Fruit fly (Drosophila melanogaster) whole organism, wandering third instar larva: Measurements from ENCODE around the gene Smug.

Source experiments
- Abd-B ChIP-seq: fragments of >200 bp; optimal IDR thresholded peaks from 2 replicates; lab custom pipeline; 2017; ENCODE audit warnings: missing biosample characterization, missing genetic modification characterization
- CG32264 ChIP-seq: fragments of 200-800 bp; sonication (Bioruptor generic); optimal IDR thresholded peaks from 2 replicates; lab custom pipeline; 2016; ENCODE audit warnings: missing biosample characterization, missing genetic modification characterization
- CG9705 ChIP-seq: fragments of 200-800 bp; sonication (Bioruptor generic); optimal IDR thresholded peaks from 2 replicates; lab custom pipeline; 2018; ENCODE audit warnings: missing biosample characterization, mild to moderate bottlenecking, missing genetic modification characterization
- CrebA ChIP-seq: fragments of 200-800 bp; sonication (Bioruptor generic); optimal IDR thresholded peaks from 2 replicates; lab custom pipeline; 2016; ENCODE audit warnings: missing biosample characterization, mild to moderate bottlenecking, missing genetic modification characterization, borderline replicate concordance
- Dfd ChIP-seq: fragments of >200 bp; optimal IDR thresholded peaks from 2 replicates; lab custom pipeline; 2017; ENCODE audit warnings: missing biosample characterization, missing genetic modification characterization
- Dif ChIP-seq: fragments of 200-275, 200-300 bp; sonication (Bioruptor generic); optimal IDR thresholded peaks from 2 replicates; lab custom pipeline; 2018; ENCODE audit warnings: missing biosample characterization, missing genetic modification characterization; ENCODE audit not compliant: partially characterized antibody
- GATAd ChIP-seq: sonication (Bioruptor generic); optimal IDR thresholded peaks from 2 replicates; lab custom pipeline; 2016; ENCODE audit warnings: missing biosample characterization, missing genetic modification characterization
- HLH106 ChIP-seq: fragments of 200-800 bp; optimal IDR thresholded peaks from 3 replicates; lab custom pipeline; 2019; ENCODE audit warnings: missing biosample characterization, mild to moderate bottlenecking, missing genetic modification characterization, moderate library complexity
- Hnf4 ChIP-seq: fragments of 200-800 bp; sonication (Bioruptor generic); optimal IDR thresholded peaks from 2 replicates; lab custom pipeline; 2016; ENCODE audit warnings: missing biosample characterization, mild to moderate bottlenecking, missing genetic modification characterization
- Hr78 ChIP-seq: fragments of >200 bp; optimal IDR thresholded peaks from 2 replicates; lab custom pipeline; 2017; ENCODE audit warnings: missing biosample characterization, missing genetic modification characterization
- Hr83 ChIP-seq: fragments of 200-300 bp; sonication (Bioruptor generic); optimal IDR thresholded peaks from 2 replicates; lab custom pipeline; 2016; ENCODE audit warnings: missing biosample characterization, mild to moderate bottlenecking, missing genetic modification characterization, moderate library complexity; ENCODE audit not compliant: poor library complexity, severe bottlenecking
- Jra ChIP-seq: sonication (Bioruptor generic); optimal IDR thresholded peaks from 2 replicates; lab custom pipeline; 2016; ENCODE audit warnings: missing biosample characterization, missing genetic modification characterization
- Mio ChIP-seq: sonication (Bioruptor generic); optimal IDR thresholded peaks from 2 replicates; lab custom pipeline; 2016; ENCODE audit warnings: missing biosample characterization, missing genetic modification characterization
- Myc ChIP-seq: fragments of >200 bp; optimal IDR thresholded peaks from 2 replicates; lab custom pipeline; 2017
- N ChIP-seq: fragments of >200 bp; optimal IDR thresholded peaks from 2 replicates; lab custom pipeline; 2018; ENCODE audit warnings: missing biosample characterization, missing external identifiers, missing genetic modification characterization
- OdsH ChIP-seq: fragments of 200-800 bp; sonication (Bioruptor generic); optimal IDR thresholded peaks from 2 replicates; lab custom pipeline; 2016; ENCODE audit warnings: missing biosample characterization, mild to moderate bottlenecking, missing genetic modification characterization
- Rel ChIP-seq, 2 experiments: fragments of 200-800 bp; sonication (Bioruptor generic) in 1 of 2; optimal IDR thresholded peaks; 2 replicates in 1 of 2; 3 replicates in 1 of 2; lab custom pipeline; 2016 to 2019; ENCODE audit warnings: mild to moderate bottlenecking in 2 of 2, missing biosample characterization in 2 of 2, missing genetic modification characterization in 2 of 2, moderate library complexity in 1 of 2
- Sp1 ChIP-seq: fragments of 200-800 bp; sonication (Bioruptor generic); optimal IDR thresholded peaks from 3 replicates; lab custom pipeline; 2019; ENCODE audit warnings: missing biosample characterization, mild to moderate bottlenecking, missing genetic modification characterization, moderate library complexity
- Vsx2 ChIP-seq: fragments of 200-300, 225-300 bp; sonication (Bioruptor generic); optimal IDR thresholded peaks from 2 replicates; lab custom pipeline; 2018; ENCODE audit warnings: missing biosample characterization, missing genetic modification characterization; ENCODE audit not compliant: partially characterized antibody
- br ChIP-seq: fragments of 200-800 bp; sonication (Bioruptor generic); optimal IDR thresholded peaks from 2 replicates; lab custom pipeline; 2016; ENCODE audit warnings: missing biosample characterization, missing genetic modification characterization
- brk ChIP-seq: fragments of 200-800 bp; sonication (Bioruptor generic); optimal IDR thresholded peaks from 2 replicates; lab custom pipeline; 2016; ENCODE audit warnings: missing biosample characterization, mild to moderate bottlenecking, missing genetic modification characterization
- dl ChIP-seq, 2 experiments: fragments of 175-275, 200-275 bp in 1 of 2; fragments of 200-275 bp in 1 of 2; sonication (Bioruptor generic); optimal IDR thresholded peaks; lab custom pipeline; 2018; ENCODE audit warnings: mild to moderate bottlenecking in 2 of 2, missing biosample characterization in 2 of 2, missing genetic modification characterization in 2 of 2, moderate library complexity in 2 of 2; ENCODE audit not compliant: partially characterized antibody in 2 of 2, insufficient read depth in 1 of 2
- dmrt93B ChIP-seq: fragments of 200-800 bp; sonication (Bioruptor generic); optimal IDR thresholded peaks from 2 replicates; lab custom pipeline; 2018; ENCODE audit warnings: missing biosample characterization, mild to moderate bottlenecking, missing genetic modification characterization
- dsf ChIP-seq: sonication (Bioruptor generic); optimal IDR thresholded peaks from 2 replicates; lab custom pipeline; 2016; ENCODE audit warnings: missing biosample characterization, missing genetic modification characterization, borderline replicate concordance
- ey ChIP-seq: fragments of 200-800 bp; sonication (Bioruptor generic); optimal IDR thresholded peaks from 2 replicates; lab custom pipeline; 2016; ENCODE audit warnings: missing biosample characterization, missing genetic modification characterization
- foxo ChIP-seq, 2 experiments: fragments of 200-800 bp; sonication (Bioruptor generic); optimal IDR thresholded peaks; 2 replicates in 1 of 2; 3 replicates in 1 of 2; lab custom pipeline; 2016 to 2017; ENCODE audit warnings: missing biosample characterization in 2 of 2, missing genetic modification characterization in 2 of 2
- fru ChIP-seq: fragments of 200-800 bp; sonication (Bioruptor generic); optimal IDR thresholded peaks from 3 replicates; lab custom pipeline; 2016; ENCODE audit warnings: missing biosample characterization, mild to moderate bottlenecking, missing genetic modification characterization
- h ChIP-seq: fragments of 200-800 bp; sonication (Bioruptor generic); optimal IDR thresholded peaks from 3 replicates; lab custom pipeline; 2016; ENCODE audit warnings: missing biosample characterization, mild to moderate bottlenecking, missing genetic modification characterization
- jim ChIP-seq: fragments of 175-275, 200-325 bp; sonication (Bioruptor generic); optimal IDR thresholded peaks from 2 replicates; lab custom pipeline; 2016; ENCODE audit warnings: missing biosample characterization, mild to moderate bottlenecking, missing genetic modification characterization
- lola ChIP-seq: fragments of >200 bp; optimal IDR thresholded peaks from 2 replicates; lab custom pipeline; 2017; ENCODE audit warnings: missing biosample characterization, missing genetic modification characterization
- pan ChIP-seq: fragments of >200 bp; optimal IDR thresholded peaks from 2 replicates; lab custom pipeline; 2017
- psq ChIP-seq: fragments of 200-800 bp; sonication (Bioruptor generic); optimal IDR thresholded peaks from 3 replicates; lab custom pipeline; 2017; ENCODE audit warnings: missing biosample characterization, mild to moderate bottlenecking, missing genetic modification characterization, moderate library complexity
- rgr ChIP-seq: fragments of 200-800 bp; sonication (Bioruptor generic); optimal IDR thresholded peaks from 3 replicates; lab custom pipeline; 2016; ENCODE audit warnings: missing biosample characterization, mild to moderate bottlenecking, missing genetic modification characterization
- sage ChIP-seq: fragments of 200-800 bp; sonication (Bioruptor generic); optimal IDR thresholded peaks from 2 replicates; lab custom pipeline; 2016; ENCODE audit warnings: missing biosample characterization, mild to moderate bottlenecking, missing genetic modification characterization
- sv ChIP-seq: fragments of 200-800 bp; sonication (Bioruptor generic); optimal IDR thresholded peaks from 3 replicates; lab custom pipeline; 2016; ENCODE audit warnings: missing biosample characterization, missing genetic modification characterization
- tai ChIP-seq: sonication (Bioruptor generic); optimal IDR thresholded peaks from 2 replicates; lab custom pipeline; 2016; ENCODE audit warnings: missing biosample characterization, missing genetic modification characterization
- usp ChIP-seq: fragments of >200 bp; optimal IDR thresholded peaks from 2 replicates; lab custom pipeline; 2017; ENCODE audit warnings: missing biosample characterization, missing genetic modification characterization
- woc ChIP-seq: sonication (Bioruptor generic); optimal IDR thresholded peaks from 2 replicates; lab custom pipeline; 2016; ENCODE audit warnings: missing biosample characterization, mild to moderate bottlenecking, missing genetic modification characterization

Smug gene

DNA sequence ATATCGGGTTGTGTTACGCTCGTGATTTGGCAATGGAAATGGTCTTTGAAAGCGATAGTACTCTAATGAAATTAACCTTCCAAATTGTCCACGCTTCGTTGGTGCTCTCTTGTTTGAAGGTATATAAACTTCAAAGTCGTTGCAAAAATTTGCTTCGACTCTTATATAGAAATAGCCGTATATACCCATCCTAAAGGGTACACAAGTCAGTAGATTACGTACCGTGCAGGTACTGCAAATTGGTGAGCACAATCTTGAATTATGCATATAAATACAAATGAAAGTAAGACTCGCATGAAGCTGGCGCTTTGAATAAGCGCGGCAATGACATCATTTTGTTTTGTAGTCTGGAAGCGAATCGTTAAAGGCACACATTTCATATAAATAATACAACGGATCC, 34.2 kb upstream of the Smug start:
- TF ChIP-seq dl (GFP tag; optimal IDR thresholded peaks at IDR 0.05; lab: Kevin White, UChicago; ENCODE audit: insufficient read depth in 1 of 2, partially characterized antibody in 2 of 2) (no peak), dmrt93B (GFP tag; lab: Kevin White, UChicago) (peak; percentile 17), Sp1 (GFP tag; lab: Kevin White, UChicago) (no peak), pan (lab: Kevin White, UChicago) (no peak), woc (peak; percentile 8), OdsH (GFP tag; lab: Kevin White, UChicago) (peak; percentile 28), Hr83 (GFP tag; lab: Kevin White, UChicago) (peak; percentile 47), Hr78 (GFP tag; lab: Kevin White, UChicago) (no peak), rgr (GFP tag; lab: Kevin White, UChicago) (peak; percentile 26), tai (peak; percentile 2), Dfd (GFP tag; lab: Kevin White, UChicago) (no peak), jim (GFP tag; lab: Kevin White, UChicago) (no peak), Rel (GFP tag; optimal IDR thresholded peaks at IDR 0.05; lab: Kevin White, UChicago) (no peak), Rel (tag; optimal IDR thresholded peaks at IDR 0.05; lab: Kevin White, UChicago) (no peak), HLH106 (tag; lab: Kevin White, UChicago) (peak; percentile 14), h (GFP tag; lab: Kevin White, UChicago) (peak; percentile 22), foxo (GFP tag; optimal IDR thresholded peaks at IDR 0.05; lab: Kevin White, UChicago) (peak in 1 of 2 experiments; percentile 68), CrebA (GFP tag; lab: Kevin White, UChicago) (no peak), Myc (lab: Kevin White, UChicago) (no peak), fru (GFP tag; lab: Kevin White, UChicago) (peak; percentile 58), CG9705 (no peak), br (peak; percentile 68), Hnf4 (peak; percentile 17), ey (GFP tag; lab: Kevin White, UChicago) (peak; percentile 62)

dm6 chr3R:17117607-17118327, 32.6 kb upstream of the Smug start:
- TF ChIP-seq ey (GFP tag; lab: Kevin White, UChicago) (peak; percentile 65), psq (GFP tag; lab: Kevin White, UChicago) (peak; percentile 84), sage (GFP tag; lab: Kevin White, UChicago) (peak; percentile 8), Abd-B (GFP tag; lab: Kevin White, UChicago) (no peak), CG32264 (no peak), HLH106 (tag; lab: Kevin White, UChicago) (peak; percentile 77), rgr (GFP tag; lab: Kevin White, UChicago) (peak; percentile 52), Hr78 (GFP tag; lab: Kevin White, UChicago) (no peak), dsf (GFP tag; lab: Kevin White, UChicago) (no peak), Rel (GFP tag; optimal IDR thresholded peaks at IDR 0.05; lab: Kevin White, UChicago) (no peak), Rel (tag; optimal IDR thresholded peaks at IDR 0.05; lab: Kevin White, UChicago) (peak; percentile 2), Vsx2 (no peak), h (GFP tag; lab: Kevin White, UChicago) (peak; percentile 79), foxo (GFP tag; optimal IDR thresholded peaks at IDR 0.05; lab: Kevin White, UChicago) (peak in 1 of 2 experiments; percentile 57), woc (peak; percentile 79), GATAd (GFP tag; lab: Kevin White, UChicago) (no peak), fru (GFP tag; lab: Kevin White, UChicago) (peak; percentile 64), jim (GFP tag; lab: Kevin White, UChicago) (no peak), OdsH (GFP tag; lab: Kevin White, UChicago) (peak; percentile 71), CG9705 (no peak), dmrt93B (GFP tag; lab: Kevin White, UChicago) (peak; percentile 40), Mio (GFP tag; lab: Kevin White, UChicago) (no peak), Hr83 (GFP tag; lab: Kevin White, UChicago) (no peak), tai (no peak), Dif (GFP tag; lab: Kevin White, UChicago) (no peak), Hnf4 (peak; percentile 22), Myc (lab: Kevin White, UChicago) (no peak), Sp1 (GFP tag; lab: Kevin White, UChicago) (peak; percentile 72), CrebA (GFP tag; lab: Kevin White, UChicago) (no peak), N (GFP tag; lab: Kevin White, UChicago) (no peak), dl (GFP tag; optimal IDR thresholded peaks at IDR 0.05; lab: Kevin White, UChicago; ENCODE audit: insufficient read depth in 1 of 2, partially characterized antibody in 2 of 2) (no peak), Dfd (GFP tag; lab: Kevin White, UChicago) (no peak), Jra (GFP tag; lab: Kevin White, UChicago) (no peak), brk (GFP tag; lab: Kevin White, UChicago) (no peak), lola (no peak), sv (GFP tag; lab: Kevin White, UChicago) (no peak), br (peak; percentile 55), pan (lab: Kevin White, UChicago) (no peak), usp (GFP tag; lab: Kevin White, UChicago) (no peak)
- TF ChIP-seq, all 38 proteins: peak for 15
